Worm (Caenorhabditis elegans) whole organism, L1 larva: ENCODE data around the gene flp-5.

Experiments used
- aly-2 ChIP-seq: fragments of 150-350 bp; optimal IDR thresholded peaks from 2 replicates; lab custom pipeline; 2014; ENCODE audit warnings: missing biosample characterization, missing genetic modification characterization
- ama-1 ChIP-seq: fragments of 150-350 bp; optimal IDR thresholded peaks from 2 replicates; lab custom pipeline; 2014
- ces-1 ChIP-seq: fragments of 150-350 bp; optimal IDR thresholded peaks from 2 replicates; lab custom pipeline; 2014; ENCODE audit warnings: missing biosample characterization, missing genetic modification reagents, missing genetic modification characterization
- fkh-10 ChIP-seq: sonication (generic microtip); optimal IDR thresholded peaks from 2 replicates; lab custom pipeline; 2017; ENCODE audit warnings: missing biosample characterization, missing genetic modification reagents, missing genetic modification characterization
- jun-1 ChIP-seq: fragments of 150-350 bp; optimal IDR thresholded peaks from 2 replicates; lab custom pipeline; 2014; ENCODE audit warnings: missing biosample characterization, missing genetic modification reagents, missing genetic modification characterization
- lin-13 ChIP-seq: fragments of 150-350 bp; optimal IDR thresholded peaks from 2 replicates; lab custom pipeline; 2014; ENCODE audit warnings: missing biosample characterization, missing genetic modification reagents, missing genetic modification characterization
- mdl-1 ChIP-seq, 2 experiments: fragments of 150-350 bp; optimal IDR thresholded peaks; 2 replicates each; lab custom pipeline; 2014 to 2017; ENCODE audit warnings: missing biosample characterization in 2 of 2, missing genetic modification characterization in 2 of 2, inconsistent platforms in 1 of 2
- nhr-11 ChIP-seq: fragments of 150-350 bp; optimal IDR thresholded peaks from 2 replicates; lab custom pipeline; 2014; ENCODE audit warnings: missing biosample characterization, missing genetic modification characterization
- nhr-12 ChIP-seq: sonication (generic microtip); optimal IDR thresholded peaks from 2 replicates; lab custom pipeline; 2017; ENCODE audit warnings: missing biosample characterization, missing genetic modification characterization
- nhr-237 ChIP-seq: fragments of 150-350 bp; optimal IDR thresholded peaks from 2 replicates; lab custom pipeline; 2014; ENCODE audit warnings: missing biosample characterization, missing genetic modification characterization
- nhr-28 ChIP-seq: fragments of 150-350 bp; optimal IDR thresholded peaks from 2 replicates; lab custom pipeline; 2014; ENCODE audit warnings: missing biosample characterization, missing genetic modification characterization
- pqm-1 ChIP-seq: sonication (generic microtip); optimal IDR thresholded peaks from 3 replicates; lab custom pipeline; 2017; ENCODE audit warnings: missing biosample characterization, missing genetic modification characterization
- snpc-4 ChIP-seq: fragments of 150-350 bp; optimal IDR thresholded peaks from 2 replicates; lab custom pipeline; 2014; ENCODE audit warnings: missing biosample characterization, missing genetic modification characterization
- sptf-1 ChIP-seq: fragments of 150-350 bp; optimal IDR thresholded peaks from 2 replicates; lab custom pipeline; 2014; ENCODE audit warnings: missing biosample characterization, missing genetic modification characterization

- no peak for TF ChIP-seq mdl-1 (tag; optimal IDR thresholded peaks at IDR 0.05; lab: Kevin White, UChicago)
- TF ChIP-seq pqm-1 (tag; lab: Kevin White, UChicago), result no peak
- TF ChIP-seq nhr-237 (tag; lab: Kevin White, UChicago), result no peak
- no peak for TF ChIP-seq fkh-10
- TF ChIP-seq nhr-12, result no peak
- no peak for TF ChIP-seq aly-2
- TF ChIP-seq ces-1, result no peak
- no peak for TF ChIP-seq nhr-11 (tag; lab: Kevin White, UChicago)
- TF ChIP-seq ama-1, result no peak
- TF ChIP-seq nhr-28 (tag; lab: Kevin White, UChicago), result no peak
- TF ChIP-seq snpc-4 (tag; lab: Kevin White, UChicago), result no peak
- no peak for TF ChIP-seq lin-13 (GFP tag; lab: Kevin White, UChicago)
- no peak for TF ChIP-seq sptf-1 (tag; lab: Kevin White, UChicago)
- TF ChIP-seq jun-1, result no peak
Observed at ce11 chrX:8567166-8567565, 39.1 kb downstream of the flp-5 start.
